Fruit fly (Drosophila melanogaster) whole organism, embryonic: ENCODE measurements around the gene CG42489.

Source experiments
- B-H2 ChIP-seq: fragments of 200-800 bp; sonication (Bioruptor generic); optimal IDR thresholded peaks from 2 replicates; lab custom pipeline; 2018; ENCODE audit warnings: missing biosample characterization, mild to moderate bottlenecking, missing genetic modification characterization
- CG12071 ChIP-seq: fragments of 200-800 bp; sonication (Bioruptor generic); optimal IDR thresholded peaks from 3 replicates; lab custom pipeline; 2018; ENCODE audit warnings: missing biosample characterization, mild to moderate bottlenecking, missing genetic modification characterization
- CG14667 ChIP-seq: fragments of 200-800 bp; sonication (Bioruptor generic); IDR thresholded peaks from 2 replicates; pipeline ENCODE4 v1.3.6; 2022; ENCODE audit warnings: missing biosample characterization, missing genetic modification characterization
- CG15479 ChIP-seq: fragments of 200-800 bp; sonication (Bioruptor generic); optimal IDR thresholded peaks from 3 replicates; lab custom pipeline; 2019; ENCODE audit warnings: missing biosample characterization, mild to moderate bottlenecking, missing genetic modification characterization, moderate library complexity
- CG15601 ChIP-seq: fragments of 200-800 bp; sonication (Bioruptor generic); optimal IDR thresholded peaks from 3 replicates; lab custom pipeline; 2019; ENCODE audit warnings: missing biosample characterization, mild to moderate bottlenecking, missing genetic modification characterization, moderate library complexity
- CG16815 ChIP-seq: fragments of 200-800 bp; sonication (Bioruptor generic); optimal IDR thresholded peaks from 3 replicates; lab custom pipeline; 2017; ENCODE audit warnings: missing biosample characterization, mild to moderate bottlenecking, missing genetic modification characterization
- CG17385 ChIP-seq: fragments of 200-800 bp; sonication (Bioruptor generic); optimal IDR thresholded peaks from 3 replicates; lab custom pipeline; 2018; ENCODE audit warnings: missing biosample characterization, mild to moderate bottlenecking, missing genetic modification characterization
- CG17829 ChIP-seq: fragments of 200-800 bp; optimal IDR thresholded peaks from 2 replicates; lab custom pipeline; 2019; ENCODE audit warnings: missing biosample characterization, mild to moderate bottlenecking, missing genetic modification characterization, moderate library complexity
- CG2116 ChIP-seq: fragments of 200-800 bp; sonication (Bioruptor generic); optimal IDR thresholded peaks from 3 replicates; lab custom pipeline; 2018; ENCODE audit warnings: missing biosample characterization, mild to moderate bottlenecking, missing genetic modification characterization
- CG30431 ChIP-seq: fragments of 200-800 bp; sonication (Bioruptor generic); optimal IDR thresholded peaks from 2 replicates; lab custom pipeline; 2017; ENCODE audit warnings: missing biosample characterization, missing genetic modification characterization
- CG33213 ChIP-seq: fragments of 200-800 bp; sonication (Bioruptor generic); optimal IDR thresholded peaks from 3 replicates; lab custom pipeline; 2016; ENCODE audit warnings: missing biosample characterization, missing genetic modification characterization
- CG4404 ChIP-seq: fragments of 200-800 bp; sonication (Bioruptor generic); IDR thresholded peaks from 2 replicates; pipeline ENCODE4 v1.3.6; 2022; ENCODE audit warnings: missing biosample characterization, missing genetic modification characterization
- CG4617 ChIP-seq: fragments of 200-800 bp; sonication (Bioruptor generic); optimal IDR thresholded peaks from 3 replicates; lab custom pipeline; 2016; ENCODE audit warnings: missing biosample characterization, missing genetic modification characterization, borderline replicate concordance
- CG5180 ChIP-seq: fragments of 200-800 bp; sonication (Bioruptor generic); optimal IDR thresholded peaks from 3 replicates; lab custom pipeline; 2017; ENCODE audit warnings: missing biosample characterization, missing genetic modification characterization, mild to moderate bottlenecking, moderate library complexity, missing genetic modification reagents
- CG6175 ChIP-seq: fragments of 200-800 bp; sonication (Bioruptor generic); IDR thresholded peaks from 3 replicates; pipeline ENCODE4 v1.3.6; 2022; ENCODE audit warnings: missing biosample characterization, missing genetic modification characterization
- CG7357 ChIP-seq: fragments of 200-800 bp; sonication (Bioruptor generic); IDR thresholded peaks from 3 replicates; pipeline ENCODE4 v1.3.6; 2022; ENCODE audit warnings: missing biosample characterization, missing genetic modification characterization
- CG7963 ChIP-seq: fragments of 200-800 bp; sonication (Bioruptor generic); IDR thresholded peaks from 3 replicates; pipeline ENCODE4 v1.3.6; 2022; ENCODE audit warnings: missing biosample characterization, missing genetic modification characterization; ENCODE audit not compliant: partially characterized antibody
- CG8089 ChIP-seq: fragments of 200-800 bp; sonication (Bioruptor generic); optimal IDR thresholded peaks from 3 replicates; lab custom pipeline; 2016; ENCODE audit warnings: missing biosample characterization, missing genetic modification characterization
- CG8290 ChIP-seq, 3 experiments: fragments of 200-800 bp; sonication (Bioruptor generic); optimal IDR thresholded peaks; 2 replicates each; lab custom pipeline; 2016 to 2019; ENCODE audit warnings: missing biosample characterization in 3 of 3, missing genetic modification characterization in 3 of 3, mild to moderate bottlenecking in 2 of 3, moderate library complexity in 1 of 3
- CG8478 ChIP-seq: fragments of >200 bp; optimal IDR thresholded peaks from 2 replicates; lab custom pipeline; 2018
- CG9727 ChIP-seq: fragments of 200-800 bp; sonication (Bioruptor generic); optimal IDR thresholded peaks from 3 replicates; lab custom pipeline; 2017; ENCODE audit warnings: missing biosample characterization, mild to moderate bottlenecking, missing genetic modification characterization
- CHES-1-like ChIP-seq: fragments of 200-800 bp; sonication (Bioruptor generic); optimal IDR thresholded peaks from 2 replicates; lab custom pipeline; 2016; ENCODE audit warnings: missing biosample characterization, missing genetic modification characterization
- Dbx ChIP-seq: fragments of 200-800 bp; sonication (Bioruptor generic); IDR thresholded peaks from 3 replicates; pipeline ENCODE4 v1.3.6; 2022; ENCODE audit warnings: missing biosample characterization, missing genetic modification characterization
- Dfd ChIP-seq, 2 experiments: fragments of >200 bp; optimal IDR thresholded peaks; 2 replicates each; lab custom pipeline; 2017; ENCODE audit warnings: missing biosample characterization in 2 of 2, missing genetic modification characterization in 2 of 2
- Doc2 ChIP-seq: fragments of 200-800 bp; sonication (Bioruptor generic); IDR thresholded peaks from 2 replicates; pipeline ENCODE4 v1.3.6; 2022; ENCODE audit warnings: missing biosample characterization, missing genetic modification characterization
- Dp ChIP-seq: fragments of 200-800 bp; sonication (Bioruptor generic); optimal IDR thresholded peaks from 2 replicates; lab custom pipeline; 2018; ENCODE audit warnings: missing biosample characterization, mild to moderate bottlenecking, missing genetic modification characterization, moderate library complexity
- Hsf ChIP-seq: fragments of 200-800 bp; sonication (Bioruptor generic); optimal IDR thresholded peaks from 3 replicates; lab custom pipeline; 2016; ENCODE audit warnings: missing biosample characterization, missing genetic modification characterization
- Mad ChIP-seq: fragments of 200-800 bp; sonication (Bioruptor generic); optimal IDR thresholded peaks from 2 replicates; lab custom pipeline; 2016; ENCODE audit warnings: missing biosample characterization, missing genetic modification characterization
- Myb ChIP-seq: fragments of 200-800 bp; sonication (Bioruptor generic); optimal IDR thresholded peaks from 2 replicates; lab custom pipeline; 2016; ENCODE audit warnings: missing biosample characterization, missing genetic modification characterization
- Sox100B ChIP-seq: fragments of 200-800 bp; sonication (Bioruptor generic); optimal IDR thresholded peaks from 3 replicates; lab custom pipeline; 2018; ENCODE audit warnings: missing biosample characterization, mild to moderate bottlenecking, missing genetic modification characterization
- Sry-δ ChIP-seq: fragments of 200-800 bp; sonication (Bioruptor generic); optimal IDR thresholded peaks from 2 replicates; lab custom pipeline; 2016; ENCODE audit warnings: missing biosample characterization, missing genetic modification characterization
- Stat92E ChIP-seq, 3 experiments: fragments of >200 bp in 2 of 3; fragments of 200-800 bp in 1 of 3; sonication (Bioruptor generic) in 1 of 3; optimal IDR thresholded peaks; 2 replicates each; lab custom pipeline; 2017 to 2019; ENCODE audit warnings: missing biosample characterization in 3 of 3, missing genetic modification characterization in 3 of 3, mild to moderate bottlenecking in 1 of 3, moderate library complexity in 1 of 3
- bowl ChIP-seq: fragments of 200-800 bp; sonication (Bioruptor generic); IDR thresholded peaks from 2 replicates; pipeline ENCODE4 v1.3.6; 2022; ENCODE audit warnings: missing biosample characterization, missing genetic modification characterization
- cg ChIP-seq: fragments of 200-800 bp; sonication (Bioruptor generic); optimal IDR thresholded peaks from 3 replicates; lab custom pipeline; 2019; ENCODE audit warnings: missing biosample characterization, mild to moderate bottlenecking, missing genetic modification characterization, moderate library complexity
- grn ChIP-seq: fragments of 200-800 bp; sonication (Bioruptor generic); optimal IDR thresholded peaks from 3 replicates; lab custom pipeline; 2017; ENCODE audit warnings: missing biosample characterization, missing genetic modification characterization
- gro ChIP-seq: fragments of 200-800 bp; sonication (Bioruptor generic); optimal IDR thresholded peaks from 2 replicates; lab custom pipeline; 2016; ENCODE audit warnings: missing biosample characterization, missing genetic modification characterization
- gt ChIP-seq: fragments of 200-800 bp; sonication (Bioruptor generic); IDR thresholded peaks from 2 replicates; pipeline ENCODE4 v1.3.6; 2022; ENCODE audit warnings: missing biosample characterization, missing genetic modification characterization
- ind ChIP-seq: fragments of 200-800 bp; sonication (Bioruptor generic); optimal IDR thresholded peaks from 3 replicates; lab custom pipeline; 2016; ENCODE audit warnings: missing biosample characterization, missing genetic modification characterization
- klu ChIP-seq: fragments of 200-800 bp; sonication (Bioruptor generic); IDR thresholded peaks from 2 replicates; pipeline ENCODE4 v1.3.6; 2022; ENCODE audit warnings: missing biosample characterization, missing genetic modification characterization
- lov ChIP-seq, 2 experiments: fragments of 200-800 bp in 1 of 2; fragments of >200 bp in 1 of 2; sonication (Bioruptor generic) in 1 of 2; IDR thresholded peaks in 1 of 2; optimal IDR thresholded peaks in 1 of 2; 2 replicates in 1 of 2; 3 replicates in 1 of 2; pipeline versions ENCODE4 v1.3.6 to Lab custom; 2017 to 2022; ENCODE audit warnings: missing biosample characterization in 1 of 2, missing genetic modification characterization in 1 of 2
- luna ChIP-seq: fragments of 200-800 bp; sonication (Bioruptor generic); optimal IDR thresholded peaks from 2 replicates; lab custom pipeline; 2016; ENCODE audit warnings: missing biosample characterization, missing genetic modification characterization
- peb ChIP-seq: fragments of 200-800 bp; sonication (Bioruptor generic); IDR thresholded peaks from 2 replicates; pipeline ENCODE4 v1.3.6; 2022; ENCODE audit warnings: missing biosample characterization, missing genetic modification characterization
- pzg ChIP-seq: fragments of 200-800 bp; sonication (Bioruptor generic); optimal IDR thresholded peaks from 3 replicates; lab custom pipeline; 2018; ENCODE audit warnings: missing biosample characterization, mild to moderate bottlenecking, missing genetic modification characterization, moderate library complexity
- sc ChIP-seq, 3 experiments: fragments of >200 bp in 2 of 3; fragments of 200-800 bp in 1 of 3; sonication (Bioruptor generic) in 1 of 3; optimal IDR thresholded peaks; 2 replicates in 2 of 3; 3 replicates in 1 of 3; lab custom pipeline; 2017; ENCODE audit warnings: mild to moderate bottlenecking in 1 of 3, missing biosample characterization in 1 of 3, missing genetic modification characterization in 1 of 3, missing genetic modification reagents in 1 of 3
- sna ChIP-seq: fragments of 200-800 bp; sonication (Bioruptor generic); IDR thresholded peaks from 2 replicates; pipeline ENCODE4 v1.3.6; 2022; ENCODE audit warnings: missing biosample characterization, missing genetic modification characterization; ENCODE audit not compliant: partially characterized antibody
- ssp ChIP-seq: fragments of 200-800 bp; sonication (Bioruptor generic); IDR thresholded peaks from 2 replicates; pipeline ENCODE4 v1.3.6; 2022; ENCODE audit warnings: missing biosample characterization, missing genetic modification characterization
- trh ChIP-seq: fragments of 200-800 bp; sonication (Bioruptor generic); optimal IDR thresholded peaks from 2 replicates; lab custom pipeline; 2016; ENCODE audit warnings: missing biosample characterization, missing genetic modification characterization
- z ChIP-seq: fragments of 200-800 bp; sonication (Bioruptor generic); IDR thresholded peaks from 3 replicates; pipeline ENCODE4 v1.3.6; 2022; ENCODE audit warnings: missing biosample characterization, missing genetic modification characterization

CG42489 gene

DNA sequence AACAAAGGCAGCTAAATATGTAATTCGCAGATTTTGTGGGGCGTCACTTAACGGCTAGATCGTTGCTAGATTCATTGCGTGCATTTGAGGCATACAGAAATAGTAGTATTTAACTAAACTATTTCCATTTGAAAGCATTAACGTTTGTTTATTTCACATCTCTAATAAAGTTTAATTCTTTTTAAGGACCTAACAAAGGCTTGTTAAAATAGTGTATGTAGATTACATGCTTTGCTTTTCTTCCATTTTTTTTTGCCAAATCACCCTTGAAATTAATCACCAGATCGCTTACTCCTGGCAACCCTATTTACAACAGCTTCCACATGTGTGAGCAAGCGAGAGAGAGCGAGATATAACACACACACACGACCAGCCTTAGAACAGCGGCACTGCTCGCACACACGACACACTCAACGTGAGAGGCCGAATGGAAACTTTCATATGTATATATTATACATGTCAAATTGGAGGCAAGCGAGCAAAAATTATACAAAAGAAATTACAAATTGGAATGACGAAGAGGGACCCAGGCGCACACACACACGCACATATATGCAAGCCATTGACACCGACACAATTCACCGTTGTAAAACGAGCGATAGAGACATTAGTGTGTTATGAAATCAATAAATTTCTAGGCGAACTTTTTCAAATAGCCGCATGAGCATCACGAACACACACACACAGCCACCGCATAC lies 4.8 kb upstream of the CG42489 start (continued):
- TF ChIP-seq CG9727 (GFP tag; lab: Kevin White, UChicago) (peak; percentile 59), CG2116 (GFP tag; lab: Kevin White, UChicago) (no peak), ind (GFP tag; lab: Kevin White, UChicago) (peak; percentile 23), CG17385 (GFP tag; lab: Kevin White, UChicago) (peak; percentile 65), klu (GFP tag; lab: Robert Waterston, UW) (no peak), grn (GFP tag; lab: Kevin White, UChicago) (peak; percentile 45), Sry-δ (GFP tag; lab: Kevin White, UChicago) (peak; percentile 11), Hsf (peak; percentile 61), peb (no peak), ssp (no peak), CG4617 (GFP tag; lab: Kevin White, UChicago) (peak; percentile 9), sc (optimal IDR thresholded peaks at IDR 0.05; lab: Kevin White, UChicago) (no peak), sc (GFP tag; optimal IDR thresholded peaks at IDR 0.05; lab: Kevin White, UChicago) (no peak), trh (GFP tag; lab: Kevin White, UChicago) (peak; percentile 4), Stat92E (GFP tag; optimal IDR thresholded peaks at IDR 0.05; lab: Kevin White, UChicago) (no peak), gro (GFP tag; lab: Kevin White, UChicago) (peak; percentile 35), cg (GFP tag; lab: Kevin White, UChicago) (peak; percentile 96), CG4404 (GFP tag; lab: Robert Waterston, UW) (no peak), CHES-1-like (GFP tag; lab: Kevin White, UChicago) (peak; percentile 61), CG33213 (GFP tag; lab: Kevin White, UChicago) (peak; percentile 31), CG14667 (GFP tag; lab: Robert Waterston, UW) (peak; percentile 27; the same call in 1 of the 2 replicates), Dbx (GFP tag; lab: Robert Waterston, UW) (peak; percentile 55; the same call in 1 of the 3 replicates), Doc2 (no peak), Dfd (GFP tag; optimal IDR thresholded peaks at IDR 0.05; lab: Kevin White, UChicago) (no peak), sna (GFP tag; lab: Robert Waterston, UW) (no peak), lov (optimal IDR thresholded peaks at IDR 0.05; lab: Kevin White, UChicago) (no peak), lov (GFP tag; IDR thresholded peaks at IDR 0.05; lab: Robert Waterston, UW) (peak; percentile 54; the same call in 1 of the 3 replicates), CG6175 (GFP tag; lab: Robert Waterston, UW) (peak; percentile 62; the same call in 1 of the 3 replicates), gt (GFP tag; lab: Robert Waterston, UW) (no peak), CG5180 (GFP tag; lab: Kevin White, UChicago) (peak; percentile 70), bowl (no peak), CG8478 (lab: Kevin White, UChicago) (peak; percentile 81), CG7963 (no peak), CG15479 (no peak), Dp (GFP tag; lab: Kevin White, UChicago) (no peak), Mad (GFP tag; lab: Kevin White, UChicago) (peak; percentile 19), CG16815 (GFP tag; lab: Kevin White, UChicago) (no peak), CG8089 (peak; percentile 30), Sox100B (GFP tag; lab: Kevin White, UChicago) (peak; percentile 60), CG17829 (tag; lab: Kevin White, UChicago) (peak; percentile 27), B-H2 (peak; percentile 68), CG30431 (no peak), Myb (GFP tag; lab: Kevin White, UChicago) (peak; percentile 18), CG15601 (tag; lab: Kevin White, UChicago) (peak; percentile 59), CG7357 (GFP tag; lab: Robert Waterston, UW) (no peak), luna (GFP tag; lab: Kevin White, UChicago) (peak; percentile 5), z (GFP tag; lab: Robert Waterston, UW) (no peak), pzg (GFP tag; lab: Kevin White, UChicago) (peak; percentile 21), CG8290 (GFP tag; optimal IDR thresholded peaks at IDR 0.05; lab: Kevin White, UChicago) (peak; percentile 37), CG8290 (tag; optimal IDR thresholded peaks at IDR 0.05; lab: Kevin White, UChicago) (peak in 1 of 2 experiments; percentile 86), CG12071 (no peak)
